Fruit fly (Drosophila melanogaster): ENCODE data around the gene CG3323.
A peak's percentile ranks its signal among the peaks of the same experiment; 100 is the strongest.

CG3323 gene

dm6 chrX:5286513-5286912, 19.0 kb downstream of the CG3323 start (continued):
- TF ChIP-seq Max (GFP tag; optimal IDR thresholded peaks at IDR 0.05) (no peak), CG34422 (GFP tag; IDR thresholded peaks at IDR 0.05) (0 out of 3 replicates have a peak, but pooled peaks have one; percentile 27), Asciz (GFP tag; optimal IDR thresholded peaks at IDR 0.05) (no peak), tin (GFP tag; optimal IDR thresholded peaks at IDR 0.05) (peak; percentile 28), Sox100B (GFP tag; optimal IDR thresholded peaks at IDR 0.05) (peak; percentile 14), Ptx1 (GFP tag; IDR thresholded peaks at IDR 0.05) (0 out of 2 replicates have a peak, but pooled peaks have one; percentile 17), gem (tag; optimal IDR thresholded peaks at IDR 0.05) (peak; percentile 6), phol (tag; optimal IDR thresholded peaks at IDR 0.05) (peak; percentile 17), pum (GFP tag; optimal IDR thresholded peaks at IDR 0.05) (no peak)

dm6 chrX:5285835-5286234, 19.7 kb downstream of the CG3323 start:
- TF ChIP-seq lilli (GFP tag; optimal IDR thresholded peaks at IDR 0.05) (peak; percentile 62), wek (GFP tag; optimal IDR thresholded peaks at IDR 0.05) (no peak), CG6654 (GFP tag; optimal IDR thresholded peaks at IDR 0.05) (no peak), CG10267 (tag; optimal IDR thresholded peaks at IDR 0.05) (peak; percentile 48), en (GFP tag; optimal IDR thresholded peaks at IDR 0.05) (no peak), fu2 (GFP tag; optimal IDR thresholded peaks at IDR 0.05) (no peak), CG11695 (GFP tag; IDR thresholded peaks at IDR 0.05) (no peak), E2f2 (GFP tag; IDR thresholded peaks at IDR 0.05) (peak; percentile 16; the same call in 1 of the 2 replicates), CG18262 (tag; optimal IDR thresholded peaks at IDR 0.05) (peak; percentile 21), D (optimal IDR thresholded peaks at IDR 0.05) (no peak), D (GFP tag; optimal IDR thresholded peaks at IDR 0.05) (peak; percentile 27), fru (optimal IDR thresholded peaks at IDR 0.05) (no peak), repo (GFP tag; optimal IDR thresholded peaks at IDR 0.05) (no peak), chm (GFP tag; IDR thresholded peaks at IDR 0.05) (no peak), tup (GFP tag; optimal IDR thresholded peaks at IDR 0.05) (no peak), BEAF-32 (GFP tag; optimal IDR thresholded peaks at IDR 0.05) (no peak), hb (GFP tag; IDR thresholded peaks at IDR 0.05; ENCODE audit: partially characterized antibody) (no peak), NfI (GFP tag; optimal IDR thresholded peaks at IDR 0.05) (peak; percentile 30), HmgZ (tag; optimal IDR thresholded peaks at IDR 0.05) (no peak), CG17802 (tag; optimal IDR thresholded peaks at IDR 0.05) (no peak), CG6791 (GFP tag; IDR thresholded peaks at IDR 0.05; ENCODE audit: partially characterized antibody) (no peak), lab (GFP tag; optimal IDR thresholded peaks at IDR 0.05) (peak; percentile 79), ems (GFP tag; optimal IDR thresholded peaks at IDR 0.05) (peak; percentile 0), Poxn (GFP tag; IDR thresholded peaks at IDR 0.05) (no peak), Ssrp (tag; optimal IDR thresholded peaks at IDR 0.05) (no peak), D19A (tag; optimal IDR thresholded peaks at IDR 0.05) (peak; percentile 69), knrl (GFP tag; IDR thresholded peaks at IDR 0.05; ENCODE audit: partially characterized antibody) (no peak), CG10543 (GFP tag; optimal IDR thresholded peaks at IDR 0.05) (no peak), Atf3 (GFP tag; optimal IDR thresholded peaks at IDR 0.05) (no peak), dpn (GFP tag; optimal IDR thresholded peaks at IDR 0.05) (peak; percentile 18 to 34), ken (GFP tag; IDR thresholded peaks at IDR 0.05) (no peak; the same call in 2 of the 3 replicates), Hr3 (GFP tag; optimal IDR thresholded peaks at IDR 0.05) (no peak), slp2 (GFP tag; optimal IDR thresholded peaks at IDR 0.05) (no peak), dm (GFP tag; optimal IDR thresholded peaks at IDR 0.05) (no peak), sr (GFP tag; IDR thresholded peaks at IDR 0.05) (no peak), CkIIα-i1 (GFP tag; IDR thresholded peaks at IDR 0.05) (no peak), CG12219 (GFP tag; optimal IDR thresholded peaks at IDR 0.05) (peak; percentile 9), Mes4 (GFP tag; optimal IDR thresholded peaks at IDR 0.05) (no peak), Nf-YA (GFP tag; IDR thresholded peaks at IDR 0.05) (no peak), dimm (GFP tag; IDR thresholded peaks at IDR 0.05) (no peak), fd3F (GFP tag; optimal IDR thresholded peaks at IDR 0.05) (peak; percentile 17), HHEX (GFP tag; optimal IDR thresholded peaks at IDR 0.05) (peak; percentile 34)
